Fruit fly (Drosophila melanogaster): ENCODE results near the gene c11.1.

Gene c11.1

DNA sequence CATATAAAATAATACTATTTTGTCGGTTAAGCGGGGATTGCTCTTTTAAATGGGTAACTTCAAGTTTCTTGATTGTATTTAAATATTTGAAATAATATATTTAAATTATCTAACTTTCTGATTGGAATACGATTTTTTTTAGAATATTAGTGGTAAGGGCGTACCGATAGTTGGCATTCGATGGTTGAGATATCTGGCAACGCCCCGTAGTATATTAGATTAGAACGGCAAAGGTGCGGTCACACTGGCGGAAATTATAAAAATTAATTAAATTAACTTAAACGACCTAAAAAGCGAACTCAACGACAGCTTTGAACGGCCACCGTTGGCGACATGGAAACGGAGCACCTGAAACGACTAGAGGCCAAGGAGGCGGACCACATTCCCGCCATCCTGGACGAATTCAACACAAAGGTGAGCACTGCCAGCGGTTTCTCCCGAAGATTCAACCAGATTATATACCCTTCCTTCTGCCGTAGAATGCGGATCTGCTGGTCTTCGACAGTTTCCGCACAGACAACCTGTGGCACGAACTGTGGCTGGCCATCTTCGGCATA lies 26.9 kb downstream of the c11.1 start, which contains the start of gene ric8a (continued):
- TF ChIP-seq jumu (GFP tag; optimal IDR thresholded peaks at IDR 0.05) (no peak), CG2889 (GFP tag; IDR thresholded peaks at IDR 0.05) (no peak), pan (optimal IDR thresholded peaks at IDR 0.05) (no peak), pan (GFP tag; optimal IDR thresholded peaks at IDR 0.05 in 1 of 2, IDR thresholded peaks at IDR 0.05 in 1 of 2) (no peak), CG9797 (GFP tag; optimal IDR thresholded peaks at IDR 0.05) (peak; percentile 70), maf-S (GFP tag; optimal IDR thresholded peaks at IDR 0.05) (no peak), NC2β (GFP tag; optimal IDR thresholded peaks at IDR 0.05) (no peak), CG12391 (tag; optimal IDR thresholded peaks at IDR 0.05) (peak; percentile 12), CG4424 (GFP tag; optimal IDR thresholded peaks at IDR 0.05) (no peak), CG4820 (GFP tag; optimal IDR thresholded peaks at IDR 0.05) (no peak), NfI (GFP tag; optimal IDR thresholded peaks at IDR 0.05) (no peak), CG9817 (tag; optimal IDR thresholded peaks at IDR 0.05) (peak; percentile 13), crc (GFP tag; optimal IDR thresholded peaks at IDR 0.05) (no peak), CG14860 (GFP tag; IDR thresholded peaks at IDR 0.05; ENCODE audit: partially characterized antibody) (peak; percentile 64; the same call in 2 of the 3 replicates), CG11696 (GFP tag; IDR thresholded peaks at IDR 0.05) (no peak), Dbx (GFP tag; IDR thresholded peaks at IDR 0.05) (no peak), CG3995 (GFP tag; optimal IDR thresholded peaks at IDR 0.05) (no peak), salm (tag; optimal IDR thresholded peaks at IDR 0.05) (no peak), gsb (GFP tag; IDR thresholded peaks at IDR 0.05) (no peak), al (GFP tag; IDR thresholded peaks at IDR 0.05) (no peak), NC2α (GFP tag; optimal IDR thresholded peaks at IDR 0.05) (no peak), HHEX (GFP tag; optimal IDR thresholded peaks at IDR 0.05) (no peak), tgo (GFP tag; IDR thresholded peaks at IDR 0.05) (no peak), Stat92E (GFP tag; optimal IDR thresholded peaks at IDR 0.05) (no peak), ewg (GFP tag; optimal IDR thresholded peaks at IDR 0.05) (no peak), CG12155 (GFP tag; optimal IDR thresholded peaks at IDR 0.05) (no peak), ash1 (GFP tag; optimal IDR thresholded peaks at IDR 0.05) (no peak), CG9932 (GFP tag; IDR thresholded peaks at IDR 0.05) (peak; percentile 59), CG42726 (GFP tag; IDR thresholded peaks at IDR 0.05; ENCODE audit: partially characterized antibody) (peak; percentile 86), Trl (optimal IDR thresholded peaks at IDR 0.05) (no peak), Trl (GFP tag; optimal IDR thresholded peaks at IDR 0.05) (no peak), hb (GFP tag; IDR thresholded peaks at IDR 0.05; ENCODE audit: partially characterized antibody) (peak; percentile 66), Dfd (GFP tag; optimal IDR thresholded peaks at IDR 0.05) (no peak), fd3F (GFP tag; optimal IDR thresholded peaks at IDR 0.05) (no peak), CG8924 (tag; optimal IDR thresholded peaks at IDR 0.05) (peak; percentile 35), CG5953 (GFP tag; IDR thresholded peaks at IDR 0.05) (no peak), Fer2 (tag; optimal IDR thresholded peaks at IDR 0.05) (no peak), zfh2 (GFP tag; optimal IDR thresholded peaks at IDR 0.05) (no peak), insv (GFP tag; optimal IDR thresholded peaks at IDR 0.05) (peak in 1 of 2 experiments; percentile 93), her (GFP tag; optimal IDR thresholded peaks at IDR 0.05) (no peak), CG6791 (GFP tag; IDR thresholded peaks at IDR 0.05; ENCODE audit: partially characterized antibody) (peak; percentile 86), crp (GFP tag; optimal IDR thresholded peaks at IDR 0.05) (no peak), CG14965 (GFP tag; optimal IDR thresholded peaks at IDR 0.05; ENCODE audit: borderline replicate concordance) (no peak), Opbp (GFP tag; IDR thresholded peaks at IDR 0.05; ENCODE audit: partially characterized antibody) (peak; percentile 86), so (GFP tag; IDR thresholded peaks at IDR 0.05) (no peak), cg (GFP tag; optimal IDR thresholded peaks at IDR 0.05) (no peak), CG9727 (GFP tag; optimal IDR thresholded peaks at IDR 0.05) (no peak), sima (GFP tag; optimal IDR thresholded peaks at IDR 0.05) (no peak), da (GFP tag; optimal IDR thresholded peaks at IDR 0.05) (no peak), nerfin-1 (tag; optimal IDR thresholded peaks at IDR 0.05) (no peak), CG14050 (GFP tag; IDR thresholded peaks at IDR 0.05) (no peak)

Data from whole organism, embryonic.